Fruit fly (Drosophila melanogaster) whole organism, adult: ENCODE results near the gene ras.

Experiments used
- CG14711 ChIP-seq: fragments of 200-800 bp; sonication (Bioruptor generic); optimal IDR thresholded peaks from 2 replicates; lab custom pipeline; 2018; ENCODE audit warnings: missing biosample characterization, mild to moderate bottlenecking, missing genetic modification characterization, moderate library complexity
- CG5204 ChIP-seq: fragments of 200-800 bp; sonication (Bioruptor generic); optimal IDR thresholded peaks from 2 replicates; lab custom pipeline; 2016; ENCODE audit warnings: missing biosample characterization, missing genetic modification characterization
- CG7045 ChIP-seq: fragments of 200-800 bp; sonication (Bioruptor generic); optimal IDR thresholded peaks from 2 replicates; lab custom pipeline; 2017; ENCODE audit warnings: missing biosample characterization, mild to moderate bottlenecking, missing genetic modification characterization
- Crg-1 ChIP-seq: fragments of 200-800 bp; sonication (Bioruptor generic); optimal IDR thresholded peaks from 2 replicates; lab custom pipeline; 2016; ENCODE audit warnings: missing biosample characterization, missing genetic modification characterization
- bab1 ChIP-seq: fragments of 200-800 bp; sonication (Bioruptor generic); optimal IDR thresholded peaks from 3 replicates; lab custom pipeline; 2019; ENCODE audit warnings: missing biosample characterization, mild to moderate bottlenecking, missing genetic modification characterization, moderate library complexity
- cic ChIP-seq: fragments of 200-800 bp; sonication (Bioruptor generic); optimal IDR thresholded peaks from 2 replicates; lab custom pipeline; 2017; ENCODE audit warnings: missing biosample characterization, mild to moderate bottlenecking, missing genetic modification characterization, moderate library complexity
- cnc ChIP-seq, 2 experiments: fragments of >200 bp; optimal IDR thresholded peaks; 2 replicates each; lab custom pipeline; 2017
- kay ChIP-seq: fragments of 200-800 bp; sonication (Bioruptor generic); peaks from one replicate; lab custom pipeline; 2016; ENCODE audit warnings: missing biosample characterization, missing genetic modification characterization, borderline replicate concordance
- ovo ChIP-seq: fragments of 200-800 bp; sonication (Bioruptor generic); optimal IDR thresholded peaks from 2 replicates; lab custom pipeline; 2016; ENCODE audit warnings: missing biosample characterization, missing genetic modification characterization
- tj ChIP-seq: fragments of 200-800 bp; sonication (Bioruptor generic); optimal IDR thresholded peaks from 3 replicates; lab custom pipeline; 2017; ENCODE audit warnings: missing biosample characterization, mild to moderate bottlenecking, missing genetic modification characterization, moderate library complexity
- toe ChIP-seq: fragments of 200-800 bp; sonication (Bioruptor generic); optimal IDR thresholded peaks from 2 replicates; lab custom pipeline; 2016; ENCODE audit warnings: missing biosample characterization, missing genetic modification characterization

- TF ChIP-seq bab1 (GFP tag; lab: Kevin White, UChicago) = no peak
- no peak for TF ChIP-seq Crg-1
- no peak for TF ChIP-seq CG14711
- no peak for TF ChIP-seq ovo (GFP tag; lab: Kevin White, UChicago)
- no peak for TF ChIP-seq kay (GFP tag; lab: Kevin White, UChicago)
- TF ChIP-seq toe (GFP tag; lab: Kevin White, UChicago) = no peak
- no peak for TF ChIP-seq tj (GFP tag; lab: Kevin White, UChicago)
- no peak for TF ChIP-seq CG7045 (GFP tag; lab: Kevin White, UChicago)
- no peak for TF ChIP-seq cnc (optimal IDR thresholded peaks at IDR 0.05; lab: Kevin White, UChicago)
- no peak for TF ChIP-seq CG5204 (GFP tag; lab: Kevin White, UChicago)
- no peak for TF ChIP-seq cic (GFP tag; lab: Kevin White, UChicago)
Observed at dm6 chrX:10731801-10732200, 12.5 kb upstream of the ras start.
